Worm (Caenorhabditis elegans): ENCODE measurements around the gene cyn-11.

DNA sequence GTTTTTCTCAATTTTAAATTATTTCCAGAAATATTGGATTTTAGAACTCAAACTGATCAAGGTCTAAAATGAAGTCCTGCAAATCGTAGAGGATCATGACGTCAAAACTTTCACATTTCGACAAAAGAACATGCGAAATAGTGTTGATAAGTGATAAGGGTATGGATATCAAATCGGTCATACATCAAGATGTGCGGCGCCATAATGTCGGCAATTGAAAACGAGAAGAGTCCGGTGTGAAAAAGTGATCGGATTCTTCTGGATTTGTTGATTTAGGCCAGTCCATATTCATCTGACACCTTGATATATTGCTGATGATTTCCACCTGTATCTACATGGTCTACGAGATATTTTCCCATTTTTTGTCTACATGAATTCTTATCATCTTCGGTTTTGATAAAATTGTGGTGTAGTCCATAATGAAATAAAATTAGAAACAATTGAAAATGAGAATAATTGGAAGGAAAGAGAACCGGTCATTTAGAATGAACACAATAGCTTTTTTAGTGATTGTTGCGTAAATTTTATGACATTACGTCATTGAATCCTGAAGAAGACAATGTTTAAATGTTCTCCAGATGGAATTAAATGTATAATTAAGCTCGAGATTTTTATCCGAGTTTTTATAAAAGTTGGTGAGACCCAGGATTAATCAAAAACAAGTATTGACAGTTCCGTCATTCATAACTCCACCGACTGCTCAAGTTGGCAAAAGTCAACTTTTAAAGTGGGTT is 15.0 kb upstream of the cyn-11 start:
- TF ChIP-seq nhr-12 (tag; optimal IDR thresholded peaks at IDR 0.05) (no peak), egl-27 (tag; optimal IDR thresholded peaks at IDR 0.05) (no peak), pqm-1 (tag; optimal IDR thresholded peaks at IDR 0.05) (no peak), nhr-28 (tag; optimal IDR thresholded peaks at IDR 0.05) (no peak), unc-39 (tag; optimal IDR thresholded peaks at IDR 0.05) (no peak), elt-3 (tag; optimal IDR thresholded peaks at IDR 0.05) (no peak), snpc-4 (tag; optimal IDR thresholded peaks at IDR 0.05) (no peak), elt-2 (tag; optimal IDR thresholded peaks at IDR 0.05) (no peak), nhr-237 (tag; optimal IDR thresholded peaks at IDR 0.05) (no peak), mdl-1 (tag; optimal IDR thresholded peaks at IDR 0.05) (no peak), nhr-77 (tag; optimal IDR thresholded peaks at IDR 0.05) (no peak), skn-1 (tag; optimal IDR thresholded peaks at IDR 0.05) (no peak)
